Worm (Caenorhabditis elegans): ENCODE results near the gene Y51B9A.5.

Gene Y51B9A.5

ce11 chrII:9372393-9372792 is 31.6 kb upstream of the Y51B9A.5 start, which contains the start of gene C06C3.3:
TSS of gene C06C3.3 (minus strand) at chrII:9372493.
- TF ChIP-seq elt-1 (tag; optimal IDR thresholded peaks at IDR 0.05; ENCODE audit: borderline replicate concordance, insufficient read depth) (no peak), sem-2 (GFP tag; optimal IDR thresholded peaks at IDR 0.05) (no peak), ceh-43 (GFP tag; optimal IDR thresholded peaks at IDR 0.05) (no peak), cnd-1 (tag; optimal IDR thresholded peaks at IDR 0.05) (no peak), ham-2 (GFP tag; optimal IDR thresholded peaks at IDR 0.05) (no peak), nhr-237 (tag; optimal IDR thresholded peaks at IDR 0.05) (no peak), flh-1 (GFP tag; optimal IDR thresholded peaks at IDR 0.05) (no peak), zip-8 (tag; optimal IDR thresholded peaks at IDR 0.05) (no peak), ztf-11 (tag; optimal IDR thresholded peaks at IDR 0.05) (no peak), unc-120 (tag; optimal IDR thresholded peaks at IDR 0.05; ENCODE audit: poor library complexity, severe bottlenecking) (no peak), lin-13 (tag; optimal IDR thresholded peaks at IDR 0.05) (no peak), lsy-2 (tag; optimal IDR thresholded peaks at IDR 0.05) (no peak), mab-5 (tag; optimal IDR thresholded peaks at IDR 0.05) (no peak), drap-1 (GFP tag; optimal IDR thresholded peaks at IDR 0.05) (no peak)

DNA sequence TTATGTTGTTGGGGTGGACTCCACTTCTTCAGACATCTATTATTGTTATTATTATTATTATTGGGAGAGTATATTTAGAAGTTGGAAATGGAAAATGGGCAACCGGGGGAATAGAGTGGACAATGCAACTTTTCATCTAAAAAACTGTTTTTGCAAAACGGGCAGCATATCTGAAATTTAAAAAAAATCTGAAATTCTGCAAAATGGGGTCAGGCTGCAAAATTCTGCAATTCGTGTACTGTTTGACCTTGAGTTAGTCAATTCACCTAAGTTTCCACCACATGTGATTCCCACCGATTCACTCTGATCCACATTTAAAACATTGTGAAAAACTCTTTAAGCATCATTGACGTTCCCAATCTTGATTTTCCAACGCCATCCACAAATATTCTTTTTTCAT is 31.0 kb upstream of the Y51B9A.5 start, which contains the start of gene C06C3.4:
Gene C06C3.4 (plus strand): TSS at position 301 of the 400 bp plus-strand sequence.
- no peak for TF ChIP-seq ceh-39 (tag; optimal IDR thresholded peaks at IDR 0.05)
- TF ChIP-seq hlh-1 (tag; optimal IDR thresholded peaks at IDR 0.05): no peak
- no peak for TF ChIP-seq lin-32 (GFP tag; optimal IDR thresholded peaks at IDR 0.05)
- TF ChIP-seq snpc-4 (tag; optimal IDR thresholded peaks at IDR 0.05): no peak
- TF ChIP-seq elt-3 (tag; optimal IDR thresholded peaks at IDR 0.05): no peak
- no peak for TF ChIP-seq nhr-2 (tag; optimal IDR thresholded peaks at IDR 0.05)
- no peak for TF ChIP-seq unc-120 (tag; optimal IDR thresholded peaks at IDR 0.05; ENCODE audit: poor library complexity, severe bottlenecking)
- TF ChIP-seq pha-4 (tag; optimal IDR thresholded peaks at IDR 0.05): no peak
- no peak for TF ChIP-seq mls-2 (tag; optimal IDR thresholded peaks at IDR 0.05)
- no peak for TF ChIP-seq zip-8 (tag; optimal IDR thresholded peaks at IDR 0.05)
- TF ChIP-seq blmp-1 (tag; optimal IDR thresholded peaks at IDR 0.05): no peak
- TF ChIP-seq nhr-237 (tag; optimal IDR thresholded peaks at IDR 0.05): no peak
- no peak for TF ChIP-seq nhr-12 (tag; optimal IDR thresholded peaks at IDR 0.05)
- TF ChIP-seq flh-1 (GFP tag; optimal IDR thresholded peaks at IDR 0.05): no peak
- no peak for TF ChIP-seq ham-2 (GFP tag; optimal IDR thresholded peaks at IDR 0.05)

DNA sequence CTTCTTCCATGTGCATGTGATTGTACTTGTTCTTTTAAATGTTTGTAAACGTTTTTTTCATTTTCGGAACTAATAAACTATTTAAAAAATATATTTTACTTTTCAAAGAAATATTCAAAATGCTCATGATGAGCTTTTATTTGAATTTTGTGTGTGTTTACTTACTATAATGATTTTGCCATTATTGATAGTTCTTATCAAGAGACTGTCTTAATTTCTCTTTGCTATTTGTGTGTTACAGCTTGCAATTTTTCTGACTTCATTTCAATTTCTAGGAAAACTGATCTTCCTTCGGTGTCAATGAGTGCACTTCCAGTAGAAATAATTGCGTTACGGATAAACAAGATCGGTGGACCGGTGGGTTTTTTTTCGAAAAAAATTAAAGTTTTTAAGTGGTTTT is 29.1 kb upstream of the Y51B9A.5 start, which contains the start of gene C06C3.12:
Gene C06C3.12 (plus strand): TSS at position 301 of the 400 bp plus-strand sequence.
- no peak for TF ChIP-seq lin-32 (GFP tag; optimal IDR thresholded peaks at IDR 0.05)
- no peak for TF ChIP-seq zip-8 (tag; optimal IDR thresholded peaks at IDR 0.05)
- TF ChIP-seq nhr-28 (tag; optimal IDR thresholded peaks at IDR 0.05): no peak
- TF ChIP-seq unc-62 (GFP tag; optimal IDR thresholded peaks at IDR 0.05): no peak
- no peak for TF ChIP-seq sptf-1 (tag; optimal IDR thresholded peaks at IDR 0.05)
- no peak for TF ChIP-seq flh-1 (GFP tag; optimal IDR thresholded peaks at IDR 0.05)
- no peak for TF ChIP-seq ceh-39 (tag; optimal IDR thresholded peaks at IDR 0.05)
- no peak for TF ChIP-seq nhr-76 (tag; optimal IDR thresholded peaks at IDR 0.05)
- no peak for TF ChIP-seq ztf-11 (tag; optimal IDR thresholded peaks at IDR 0.05)
- TF ChIP-seq nhr-12 (tag; optimal IDR thresholded peaks at IDR 0.05): no peak
- TF ChIP-seq M03D4.4 (tag; optimal IDR thresholded peaks at IDR 0.05): no peak
- TF ChIP-seq tbx-8 (GFP tag; optimal IDR thresholded peaks at IDR 0.05): no peak
- no peak for TF ChIP-seq nhr-2 (tag; optimal IDR thresholded peaks at IDR 0.05)
- no peak for TF ChIP-seq blmp-1 (tag; optimal IDR thresholded peaks at IDR 0.05)
- no peak for TF ChIP-seq mls-2 (tag; optimal IDR thresholded peaks at IDR 0.05)
- TF ChIP-seq unc-120 (tag; optimal IDR thresholded peaks at IDR 0.05; ENCODE audit: poor library complexity, severe bottlenecking): no peak
- TF ChIP-seq lin-13 (tag; optimal IDR thresholded peaks at IDR 0.05): no peak
- TF ChIP-seq pha-4 (tag; optimal IDR thresholded peaks at IDR 0.05): no peak
- TF ChIP-seq hlh-1 (tag; optimal IDR thresholded peaks at IDR 0.05): no peak
- TF ChIP-seq lsy-2 (tag; optimal IDR thresholded peaks at IDR 0.05): no peak

- TF ChIP-seq lsy-2 (tag; optimal IDR thresholded peaks at IDR 0.05) (no peak), lin-13 (tag; optimal IDR thresholded peaks at IDR 0.05) (no peak), sem-2 (GFP tag; optimal IDR thresholded peaks at IDR 0.05) (no peak)
These were observed 26.8 kb upstream of the Y51B9A.5 start, which contains the start of gene C06C3.10 for ce11 chrII:9377158-9377557. TSS of gene C06C3.10 (minus strand) at chrII:9377258.

DNA sequence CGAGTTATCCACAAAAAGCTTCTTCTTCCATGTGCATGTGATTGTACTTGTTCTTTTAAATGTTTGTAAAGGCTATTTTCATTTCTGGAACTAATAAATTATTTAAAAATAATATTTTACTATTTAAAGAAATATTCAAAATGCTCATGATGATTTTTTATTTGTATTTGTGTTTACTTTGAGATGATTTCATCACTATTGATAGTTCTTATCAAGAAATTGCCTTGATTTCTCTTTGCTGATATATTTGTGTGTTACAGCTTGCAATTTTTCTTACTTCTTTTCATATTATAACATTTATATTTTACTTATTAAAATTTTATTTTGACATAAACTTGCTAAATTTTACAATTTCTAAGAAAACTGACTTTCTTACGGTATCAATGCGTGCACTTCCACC is 25.8 kb upstream of the Y51B9A.5 start:
- TF ChIP-seq lsy-2 (tag; optimal IDR thresholded peaks at IDR 0.05) (no peak), cnd-1 (tag; optimal IDR thresholded peaks at IDR 0.05) (no peak), M03D4.4 (tag; optimal IDR thresholded peaks at IDR 0.05) (no peak), nhr-2 (tag; optimal IDR thresholded peaks at IDR 0.05) (no peak), nhr-76 (tag; optimal IDR thresholded peaks at IDR 0.05) (no peak), ham-2 (GFP tag; optimal IDR thresholded peaks at IDR 0.05) (no peak)
